Worm (Caenorhabditis elegans): ENCODE data around the gene srx-118.
A peak's percentile ranks its signal among the peaks of the same experiment; 100 is the strongest.
"Not testable (repeated sequence)": the region's sequence is repeated elsewhere in the genome, so short reads cannot be mapped to it uniquely, and the experiment has no call there.

srx-118 gene

ce11 chrII:12536203-12536602, 10.6 kb downstream of the srx-118 start, which contains the start of gene F49C5.3:
Gene F49C5.3 (plus strand): TSS chrII:12536503.
- not testable (repeated sequence) for TF ChIP-seq blmp-1 (tag; optimal IDR thresholded peaks at IDR 0.05; ENCODE audit: insufficient read depth); R02D3.7 (tag; optimal IDR thresholded peaks at IDR 0.05); unc-55 (GFP tag; optimal IDR thresholded peaks at IDR 0.05)

ce11 chrII:12539395-12539794, 13.8 kb downstream of the srx-118 start:
- TF ChIP-seq nhr-12 (tag; optimal IDR thresholded peaks at IDR 0.05): no peak
- no peak for TF ChIP-seq R02D3.7 (tag; optimal IDR thresholded peaks at IDR 0.05)
- TF ChIP-seq egl-27 (tag; optimal IDR thresholded peaks at IDR 0.05): no peak
- no peak for TF ChIP-seq snpc-4 (tag; optimal IDR thresholded peaks at IDR 0.05)
- no peak for TF ChIP-seq nhr-11 (tag; optimal IDR thresholded peaks at IDR 0.05)
- no peak for TF ChIP-seq sem-4 (tag; optimal IDR thresholded peaks at IDR 0.05)
- no peak for TF ChIP-seq unc-62 (GFP tag; optimal IDR thresholded peaks at IDR 0.05)
- TF ChIP-seq elt-1 (tag; optimal IDR thresholded peaks at IDR 0.05): no peak
- no peak for TF ChIP-seq zag-1 (tag; optimal IDR thresholded peaks at IDR 0.05)
- TF ChIP-seq nhr-10 (tag; optimal IDR thresholded peaks at IDR 0.05): no peak
- no peak for TF ChIP-seq lin-11 (tag; optimal IDR thresholded peaks at IDR 0.05)
- TF ChIP-seq mbf-1 (tag; optimal IDR thresholded peaks at IDR 0.05): no peak
- no peak for TF ChIP-seq lin-39 (tag; optimal IDR thresholded peaks at IDR 0.05)

- TF ChIP-seq fos-1 (tag; optimal IDR thresholded peaks at IDR 0.05): peak; percentile 39
- peak; percentile 5 for TF ChIP-seq sma-3 (GFP tag; optimal IDR thresholded peaks at IDR 0.05)
- peak; percentile 7 for TF ChIP-seq nhr-21 (tag; optimal IDR thresholded peaks at IDR 0.05)
These were observed 16.0 kb downstream of the srx-118 start for ce11 chrII:12541670-12542080.

- peak; percentile 33 for TF ChIP-seq fos-1 (tag; optimal IDR thresholded peaks at IDR 0.05)
- no peak for TF ChIP-seq elt-3 (tag; optimal IDR thresholded peaks at IDR 0.05)
These were observed 17.0 kb downstream of the srx-118 start for ce11 chrII:12542594-12542997.

ce11 chrII:12544533-12544932, 18.9 kb downstream of the srx-118 start, which contains the start of gene F49C5.9:
Gene F49C5.9 (minus strand): TSS chrII:12544633.
- TF ChIP-seq elt-3 (tag; optimal IDR thresholded peaks at IDR 0.05): no peak
- no peak for TF ChIP-seq nhr-237 (tag; optimal IDR thresholded peaks at IDR 0.05)
- TF ChIP-seq nhr-21 (tag; optimal IDR thresholded peaks at IDR 0.05): no peak
- no peak for TF ChIP-seq unc-39 (tag; optimal IDR thresholded peaks at IDR 0.05)
- TF ChIP-seq skn-1 (tag; optimal IDR thresholded peaks at IDR 0.05): no peak
- no peak for TF ChIP-seq ztf-4 (tag; optimal IDR thresholded peaks at IDR 0.05)

- TF ChIP-seq R02D3.7 (tag; optimal IDR thresholded peaks at IDR 0.05): no peak
- no peak for TF ChIP-seq elt-1 (tag; optimal IDR thresholded peaks at IDR 0.05)
- no peak for TF ChIP-seq dmd-4 (tag; optimal IDR thresholded peaks at IDR 0.05)
- TF ChIP-seq sma-9 (GFP tag; optimal IDR thresholded peaks at IDR 0.05): no peak
- TF ChIP-seq sma-9 (tag; optimal IDR thresholded peaks at IDR 0.05): no peak
- TF ChIP-seq snpc-4 (tag; optimal IDR thresholded peaks at IDR 0.05): no peak
- TF ChIP-seq F13H6.1 (tag; optimal IDR thresholded peaks at IDR 0.05): no peak
- no peak for TF ChIP-seq peb-1 (tag; optimal IDR thresholded peaks at IDR 0.05)
- no peak for TF ChIP-seq fos-1 (tag; optimal IDR thresholded peaks at IDR 0.05)
- TF ChIP-seq nhr-77 (tag; optimal IDR thresholded peaks at IDR 0.05): no peak
- TF ChIP-seq egl-27 (tag; optimal IDR thresholded peaks at IDR 0.05): no peak
- no peak for TF ChIP-seq lin-13 (GFP tag; optimal IDR thresholded peaks at IDR 0.05)
- TF ChIP-seq sem-4 (tag; optimal IDR thresholded peaks at IDR 0.05): no peak
- no peak for TF ChIP-seq ZK546.5 (tag; optimal IDR thresholded peaks at IDR 0.05)
- TF ChIP-seq ztf-1 (GFP tag; conservative IDR thresholded peaks at IDR 0.05): no peak
- TF ChIP-seq unc-55 (GFP tag; optimal IDR thresholded peaks at IDR 0.05): no peak
- TF ChIP-seq mdl-1 (tag; optimal IDR thresholded peaks at IDR 0.05): no peak
- TF ChIP-seq gmeb-1 (tag; optimal IDR thresholded peaks at IDR 0.05): no peak
These were observed 20.8 kb downstream of the srx-118 start, which contains the start of the genes F49C5.5 and F49C5.10 for ce11 chrII:12546413-12546812. Gene F49C5.5 (minus strand): TSS chrII:12546513. Gene F49C5.10 (plus strand): TSS chrII:12546756.

Measured in whole organism, L2 larva.